Fruit fly (Drosophila melanogaster) whole organism, embryonic: ENCODE results near the gene Kyat.

Source experiments
- Antp ChIP-seq: fragments of 200-800 bp; sonication (Bioruptor generic); optimal IDR thresholded peaks from 3 replicates; lab custom pipeline; 2016; ENCODE audit warnings: missing biosample characterization, missing genetic modification characterization
- CG11085 ChIP-seq: fragments of 200-800 bp; sonication (Bioruptor generic); IDR thresholded peaks from 2 replicates; pipeline ENCODE4 v1.3.6; 2022; ENCODE audit warnings: missing biosample characterization, missing genetic modification characterization
- CG11093 ChIP-seq: fragments of 200-800 bp; sonication (Bioruptor generic); IDR thresholded peaks from 3 replicates; pipeline ENCODE4 v1.3.6; 2022; ENCODE audit warnings: missing biosample characterization, missing genetic modification characterization
- CG11696 ChIP-seq: fragments of 200-800 bp; sonication (Bioruptor generic); IDR thresholded peaks from 2 replicates; pipeline ENCODE4 v1.3.6; 2022; ENCODE audit warnings: missing biosample characterization, missing genetic modification characterization
- CG14014 ChIP-seq: fragments of 200-800 bp; sonication (Bioruptor generic); IDR thresholded peaks from 2 replicates; pipeline ENCODE4 v1.3.6; 2022; ENCODE audit warnings: missing biosample characterization, missing genetic modification characterization
- CG16813 ChIP-seq: fragments of 200-800 bp; sonication (Bioruptor generic); IDR thresholded peaks from 3 replicates; pipeline ENCODE4 v1.3.6; 2022; ENCODE audit warnings: missing biosample characterization, missing genetic modification characterization; ENCODE audit not compliant: partially characterized antibody
- CG17186 ChIP-seq: fragments of 200-800 bp; sonication (Bioruptor generic); optimal IDR thresholded peaks from 3 replicates; lab custom pipeline; 2017; ENCODE audit warnings: missing biosample characterization, missing genetic modification reagents, missing genetic modification characterization
- CG17361 ChIP-seq: fragments of 200-800 bp; sonication (Bioruptor generic); IDR thresholded peaks from 3 replicates; pipeline ENCODE4 v1.3.6; 2022; ENCODE audit warnings: missing biosample characterization, missing genetic modification characterization
- CG17912 ChIP-seq: fragments of 200-800 bp; sonication (Bioruptor generic); optimal IDR thresholded peaks from 2 replicates; lab custom pipeline; 2018; ENCODE audit warnings: missing biosample characterization, mild to moderate bottlenecking, missing genetic modification characterization
- CG2202 ChIP-seq: fragments of 200-800 bp; sonication (Bioruptor generic); optimal IDR thresholded peaks from 2 replicates; lab custom pipeline; 2018; ENCODE audit warnings: missing biosample characterization, mild to moderate bottlenecking, missing genetic modification characterization
- CG32772 ChIP-seq: fragments of 200-800 bp; sonication (Bioruptor generic); IDR thresholded peaks from 2 replicates; pipeline ENCODE4 v1.3.6; 2022; ENCODE audit warnings: missing biosample characterization, missing genetic modification characterization
- CG34376 ChIP-seq: fragments of 200-800 bp; sonication (Bioruptor generic); optimal IDR thresholded peaks from 2 replicates; lab custom pipeline; 2018; ENCODE audit warnings: missing biosample characterization, mild to moderate bottlenecking, missing genetic modification characterization
- CG34422 ChIP-seq: fragments of 200-800 bp; sonication (Bioruptor generic); IDR thresholded peaks from 3 replicates; pipeline ENCODE4 v1.3.6; 2022; ENCODE audit warnings: missing biosample characterization, missing genetic modification characterization
- CG4424 ChIP-seq: fragments of 200-800 bp; sonication (Bioruptor generic); optimal IDR thresholded peaks from 3 replicates; lab custom pipeline; 2016; ENCODE audit warnings: missing biosample characterization, missing genetic modification characterization
- CG6654 ChIP-seq: fragments of 200-800 bp; sonication (Bioruptor generic); optimal IDR thresholded peaks from 2 replicates; lab custom pipeline; 2017; ENCODE audit warnings: missing biosample characterization, mild to moderate bottlenecking, missing genetic modification characterization
- CG7357 ChIP-seq: fragments of 200-800 bp; sonication (Bioruptor generic); IDR thresholded peaks from 3 replicates; pipeline ENCODE4 v1.3.6; 2022; ENCODE audit warnings: missing biosample characterization, missing genetic modification characterization
- CrebB ChIP-seq: fragments of 200-800 bp; sonication (Bioruptor generic); optimal IDR thresholded peaks from 3 replicates; lab custom pipeline; 2018; ENCODE audit warnings: missing biosample characterization, mild to moderate bottlenecking, missing genetic modification characterization
- Dp ChIP-seq: fragments of 200-800 bp; sonication (Bioruptor generic); optimal IDR thresholded peaks from 2 replicates; lab custom pipeline; 2018; ENCODE audit warnings: missing biosample characterization, mild to moderate bottlenecking, missing genetic modification characterization, moderate library complexity
- Eip74EF ChIP-seq, 2 experiments: fragments of 200-800 bp in 1 of 2; fragments of >200 bp in 1 of 2; sonication (Bioruptor generic) in 1 of 2; optimal IDR thresholded peaks; 2 replicates each; lab custom pipeline; 2017 to 2019; ENCODE audit warnings: missing biosample characterization in 2 of 2, missing genetic modification characterization in 2 of 2, mild to moderate bottlenecking in 1 of 2, moderate library complexity in 1 of 2
- HHEX ChIP-seq: fragments of 200-800 bp; sonication (Bioruptor generic); optimal IDR thresholded peaks from 3 replicates; lab custom pipeline; 2017; ENCODE audit warnings: missing biosample characterization, mild to moderate bottlenecking, missing genetic modification characterization, missing genetic modification reagents
- HLH54F ChIP-seq: fragments of 200-800 bp; sonication (Bioruptor generic); optimal IDR thresholded peaks from 3 replicates; lab custom pipeline; 2016; ENCODE audit warnings: missing biosample characterization, missing genetic modification characterization
- Hmr ChIP-seq: fragments of 200-800 bp; sonication (Bioruptor generic); optimal IDR thresholded peaks from 3 replicates; lab custom pipeline; 2017; ENCODE audit warnings: mild to moderate bottlenecking, missing biosample characterization, missing genetic modification reagents, missing genetic modification characterization
- Hr39 ChIP-seq: fragments of >200 bp; optimal IDR thresholded peaks from 2 replicates; lab custom pipeline; 2017
- Mad ChIP-seq: fragments of 200-800 bp; sonication (Bioruptor generic); optimal IDR thresholded peaks from 2 replicates; lab custom pipeline; 2016; ENCODE audit warnings: missing biosample characterization, missing genetic modification characterization
- Max ChIP-seq: fragments of 200-800 bp; sonication (Bioruptor generic); optimal IDR thresholded peaks from 2 replicates; lab custom pipeline; 2016; ENCODE audit warnings: missing biosample characterization, mild to moderate bottlenecking, missing genetic modification characterization
- Mrtf ChIP-seq: fragments of 200-800 bp; sonication (Bioruptor generic); IDR thresholded peaks from 3 replicates; pipeline ENCODE4 v1.3.6; 2022; ENCODE audit warnings: missing biosample characterization, missing genetic modification characterization
- Rx ChIP-seq: fragments of 200-800 bp; sonication (Bioruptor generic); IDR thresholded peaks from 2 replicates; pipeline ENCODE4 v1.3.6; 2022; ENCODE audit warnings: missing biosample characterization, missing genetic modification characterization
- Six4 ChIP-seq: fragments of 200-800 bp; sonication (Bioruptor generic); optimal IDR thresholded peaks from 2 replicates; lab custom pipeline; 2016; ENCODE audit warnings: missing biosample characterization, missing genetic modification characterization
- ara ChIP-seq: fragments of 200-800 bp; sonication (Bioruptor generic); IDR thresholded peaks from 2 replicates; pipeline ENCODE4 v1.3.6; 2022; ENCODE audit warnings: missing biosample characterization, missing genetic modification characterization
- bcd ChIP-seq: fragments of 200-800 bp; sonication (Bioruptor generic); optimal IDR thresholded peaks from 2 replicates; lab custom pipeline; 2017; ENCODE audit warnings: missing biosample characterization, mild to moderate bottlenecking, missing genetic modification characterization
- cato ChIP-seq: fragments of 200-800 bp; sonication (Bioruptor generic); optimal IDR thresholded peaks from 2 replicates; lab custom pipeline; 2016; ENCODE audit warnings: missing biosample characterization, missing genetic modification characterization, borderline replicate concordance
- chif ChIP-seq, 2 experiments: fragments of 200-800 bp; sonication (Bioruptor generic); optimal IDR thresholded peaks; 3 replicates each; lab custom pipeline; 2016; ENCODE audit warnings: missing biosample characterization in 2 of 2, missing genetic modification characterization in 2 of 2
- chm ChIP-seq: fragments of 200-800 bp; sonication (Bioruptor generic); IDR thresholded peaks from 2 replicates; pipeline ENCODE4 v1.3.6; 2022; ENCODE audit warnings: missing biosample characterization, missing genetic modification characterization
- crc ChIP-seq: fragments of 200-800 bp; sonication (Bioruptor generic); optimal IDR thresholded peaks from 2 replicates; lab custom pipeline; 2016; ENCODE audit warnings: missing biosample characterization, missing genetic modification characterization
- dmrt99B ChIP-seq: fragments of 200-800 bp; sonication (Bioruptor generic); optimal IDR thresholded peaks from 2 replicates; lab custom pipeline; 2018; ENCODE audit warnings: missing biosample characterization, mild to moderate bottlenecking, missing genetic modification characterization, moderate library complexity
- ewg ChIP-seq: fragments of 200-800 bp; sonication (Bioruptor generic); optimal IDR thresholded peaks from 3 replicates; lab custom pipeline; 2017; ENCODE audit warnings: mild to moderate bottlenecking, missing biosample characterization, missing genetic modification reagents, missing genetic modification characterization
- ftz-f1 ChIP-seq: fragments of 200-800 bp; sonication (Bioruptor generic); optimal IDR thresholded peaks from 2 replicates; lab custom pipeline; 2016; ENCODE audit warnings: missing biosample characterization, missing genetic modification characterization
- fu2 ChIP-seq: fragments of 200-800 bp; sonication (Bioruptor generic); optimal IDR thresholded peaks from 2 replicates; lab custom pipeline; 2016; ENCODE audit warnings: missing biosample characterization, missing genetic modification characterization
- gfzf ChIP-seq: fragments of 200-800 bp; sonication (Bioruptor generic); optimal IDR thresholded peaks from 2 replicates; lab custom pipeline; 2016; ENCODE audit warnings: missing biosample characterization, mild to moderate bottlenecking, missing genetic modification characterization, moderate library complexity
- nau ChIP-seq: fragments of 200-800 bp; sonication (Bioruptor generic); optimal IDR thresholded peaks from 3 replicates; lab custom pipeline; 2017; ENCODE audit warnings: missing biosample characterization, mild to moderate bottlenecking, missing genetic modification characterization, missing genetic modification reagents
- pros ChIP-seq: fragments of 200-800 bp; sonication (Bioruptor generic); optimal IDR thresholded peaks from 3 replicates; lab custom pipeline; 2019; ENCODE audit warnings: missing biosample characterization, mild to moderate bottlenecking, missing genetic modification characterization, moderate library complexity
- salm ChIP-seq: fragments of 200-800 bp; sonication (Bioruptor generic); optimal IDR thresholded peaks from 2 replicates; lab custom pipeline; 2018; ENCODE audit warnings: missing biosample characterization, mild to moderate bottlenecking, missing genetic modification characterization
- shn ChIP-seq: fragments of 200-800 bp; sonication (Bioruptor generic); optimal IDR thresholded peaks from 3 replicates; lab custom pipeline; 2016; ENCODE audit warnings: missing biosample characterization, missing genetic modification characterization
- slp2 ChIP-seq: fragments of 200-800 bp; sonication (Bioruptor generic); optimal IDR thresholded peaks from 2 replicates; lab custom pipeline; 2016; ENCODE audit warnings: missing biosample characterization, missing genetic modification characterization
- sna ChIP-seq: fragments of 200-800 bp; sonication (Bioruptor generic); IDR thresholded peaks from 2 replicates; pipeline ENCODE4 v1.3.6; 2022; ENCODE audit warnings: missing biosample characterization, missing genetic modification characterization; ENCODE audit not compliant: partially characterized antibody
- so ChIP-seq: fragments of 200-800 bp; sonication (Bioruptor generic); IDR thresholded peaks from 3 replicates; pipeline ENCODE4 v1.3.6; 2022; ENCODE audit warnings: missing biosample characterization, missing genetic modification characterization
- sob ChIP-seq: fragments of 200-800 bp; sonication (Bioruptor generic); IDR thresholded peaks from 2 replicates; pipeline ENCODE4 v1.3.6; 2022; ENCODE audit warnings: missing biosample characterization, missing genetic modification characterization
- unc-4 ChIP-seq: fragments of 200-800 bp; sonication (Bioruptor generic); IDR thresholded peaks from 2 replicates; pipeline ENCODE4 v1.3.6; 2022; ENCODE audit warnings: missing biosample characterization, missing genetic modification characterization; ENCODE audit not compliant: partially characterized antibody
- yki ChIP-seq: fragments of >200 bp; optimal IDR thresholded peaks from 3 replicates; lab custom pipeline; 2018

Gene Kyat

DNA sequence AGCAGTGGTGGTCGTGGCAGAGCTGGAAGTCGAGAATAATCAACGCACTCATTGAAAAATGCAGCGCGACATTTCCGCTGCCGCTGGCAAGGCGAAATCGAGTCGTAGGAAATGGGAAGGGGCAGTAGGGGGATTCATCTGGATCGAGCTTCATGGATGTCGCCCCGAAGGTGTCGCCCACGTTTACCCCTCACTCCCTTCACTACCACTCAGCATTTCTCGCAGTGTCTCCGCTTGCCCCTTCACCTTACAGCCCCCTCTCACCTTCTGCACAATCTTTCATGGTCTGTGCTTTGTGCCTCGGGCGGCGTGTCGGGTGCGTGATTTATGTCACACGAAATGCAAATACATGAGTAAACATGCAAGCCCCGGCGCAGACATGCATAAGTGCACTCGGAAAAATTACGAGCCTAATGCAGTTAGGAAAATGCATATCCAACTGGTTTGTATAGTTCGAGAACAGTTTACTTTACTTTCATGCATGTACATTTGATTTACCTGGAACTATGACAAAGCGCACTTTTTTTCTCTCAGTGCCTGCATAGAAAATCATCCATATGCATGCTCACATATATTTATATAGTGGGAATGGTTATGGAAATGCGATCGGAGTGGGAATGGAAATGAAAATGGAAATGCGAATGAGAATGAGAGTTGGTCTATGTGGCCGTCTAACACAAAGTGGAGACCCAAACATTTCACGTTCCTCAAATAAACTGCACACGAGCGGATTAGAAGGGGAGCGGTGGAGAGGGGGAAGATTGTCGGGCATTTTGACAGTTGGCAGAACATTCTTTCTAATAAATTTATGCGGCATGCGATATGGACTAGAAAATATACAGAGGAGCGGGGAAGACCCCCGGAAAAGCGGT, 27.3 kb upstream of the Kyat start (continued):
- no peak for TF ChIP-seq Dp (GFP tag; lab: Kevin White, UChicago)
- TF ChIP-seq sna (GFP tag; lab: Robert Waterston, UW): no peak
- peak; percentile 96 for TF ChIP-seq dmrt99B (tag; lab: Kevin White, UChicago)
- peak; percentile 89 for TF ChIP-seq salm (tag; lab: Kevin White, UChicago)
- peak; percentile 83 for TF ChIP-seq CG7357 (GFP tag; lab: Robert Waterston, UW)
- TF ChIP-seq HHEX (GFP tag; lab: Kevin White, UChicago): peak; percentile 89
- peak; percentile 75 for TF ChIP-seq crc (GFP tag; lab: Kevin White, UChicago)
- TF ChIP-seq nau (GFP tag; lab: Kevin White, UChicago): peak; percentile 88
- peak; percentile 94 for TF ChIP-seq CG17361 (GFP tag; lab: Robert Waterston, UW)
- peak; percentile 81 for TF ChIP-seq shn (GFP tag; lab: Kevin White, UChicago)
- peak; percentile 90 to 94 for TF ChIP-seq chif (GFP tag; optimal IDR thresholded peaks at IDR 0.05; lab: Kevin White, UChicago)
- TF ChIP-seq CG6654 (GFP tag; lab: Kevin White, UChicago): peak; percentile 78
- peak; percentile 90 for TF ChIP-seq CG17186 (GFP tag; lab: Kevin White, UChicago)
- TF ChIP-seq Eip74EF (GFP tag; optimal IDR thresholded peaks at IDR 0.05; lab: Kevin White, UChicago): peak in 1 of 2 experiments; percentile 89
- TF ChIP-seq CG11093: peak; percentile 92
- TF ChIP-seq fu2 (GFP tag; lab: Kevin White, UChicago): peak; percentile 39
- TF ChIP-seq CG4424 (GFP tag; lab: Kevin White, UChicago): peak; percentile 93
- TF ChIP-seq Mad (GFP tag; lab: Kevin White, UChicago): peak; percentile 84
- TF ChIP-seq CG2202 (tag; lab: Kevin White, UChicago): peak; percentile 90
- no peak for TF ChIP-seq CG34376
- TF ChIP-seq Hmr (GFP tag; lab: Kevin White, UChicago): peak; percentile 22
- peak; percentile 40 for TF ChIP-seq pros (GFP tag; lab: Kevin White, UChicago)
- TF ChIP-seq so (GFP tag; lab: Robert Waterston, UW): peak; percentile 84; the same call in 2 of the 3 replicates
- TF ChIP-seq chm (GFP tag; lab: Robert Waterston, UW): peak; percentile 96
- TF ChIP-seq unc-4 (GFP tag; lab: Robert Waterston, UW): no peak
- TF ChIP-seq cato: peak; percentile 76
- peak; percentile 90; the same call in 2 of the 3 replicates for TF ChIP-seq CG34422 (GFP tag; lab: Robert Waterston, UW)
- TF ChIP-seq CG32772 (GFP tag; lab: Robert Waterston, UW): peak; percentile 95
- peak; percentile 84 for TF ChIP-seq Max (GFP tag; lab: Kevin White, UChicago)
- peak; percentile 84 for TF ChIP-seq bcd (GFP tag; lab: Kevin White, UChicago)
- peak; percentile 86 for TF ChIP-seq Mrtf (GFP tag; lab: Robert Waterston, UW)
- TF ChIP-seq Hr39 (lab: Kevin White, UChicago): no peak
- TF ChIP-seq ara (GFP tag; lab: Robert Waterston, UW): peak; percentile 95
- TF ChIP-seq CG14014: peak; percentile 37; the same call in 1 of the 2 replicates
- peak; percentile 91 for TF ChIP-seq ewg
- no peak for TF ChIP-seq CG16813
- peak; percentile 95 for TF ChIP-seq Antp (GFP tag; lab: Kevin White, UChicago)
- TF ChIP-seq CG11696 (GFP tag; lab: Robert Waterston, UW): peak; percentile 49; the same call in 1 of the 2 replicates
- TF ChIP-seq CrebB (tag; lab: Kevin White, UChicago): peak; percentile 57
- peak; percentile 93 for TF ChIP-seq slp2
- TF ChIP-seq yki (lab: Kevin White, UChicago): no peak
- TF ChIP-seq HLH54F (GFP tag; lab: Kevin White, UChicago): peak; percentile 51
- peak; percentile 83; the same call in 1 of the 2 replicates for TF ChIP-seq sob (GFP tag; lab: Robert Waterston, UW)
- peak; percentile 92 for TF ChIP-seq Six4 (GFP tag; lab: Kevin White, UChicago)
- peak; percentile 54 for TF ChIP-seq CG11085 (GFP tag; lab: Robert Waterston, UW)
- peak; percentile 51 for TF ChIP-seq CG17912 (GFP tag; lab: Kevin White, UChicago)
- peak; percentile 92 for TF ChIP-seq Rx (GFP tag; lab: Robert Waterston, UW)
- peak; percentile 3 for TF ChIP-seq gfzf (GFP tag; lab: Kevin White, UChicago)
- TF ChIP-seq ftz-f1 (GFP tag; lab: Kevin White, UChicago): no peak
